Fruit fly (Drosophila melanogaster) whole organism, embryonic: ENCODE results near the gene Irk1.
A peak's percentile ranks its signal among the peaks of the same experiment; 100 is the strongest.

Source experiments
- Abd-B ChIP-seq: fragments of 200-800 bp; sonication (Bioruptor generic); optimal IDR thresholded peaks from 2 replicates; lab custom pipeline; 2018; ENCODE audit warnings: missing biosample characterization, mild to moderate bottlenecking, missing genetic modification characterization, moderate library complexity
- Blimp-1 ChIP-seq: fragments of 200-800 bp; sonication (Bioruptor generic); optimal IDR thresholded peaks from 3 replicates; lab custom pipeline; 2018; ENCODE audit warnings: missing biosample characterization, missing genetic modification characterization, mild to moderate bottlenecking, moderate library complexity, missing genetic modification reagents
- BtbVII ChIP-seq: fragments of 200-800 bp; sonication (Bioruptor generic); optimal IDR thresholded peaks from 3 replicates; lab custom pipeline; 2017; ENCODE audit warnings: missing biosample characterization, mild to moderate bottlenecking, missing genetic modification characterization
- CG12219 ChIP-seq: fragments of 200-800 bp; sonication (Bioruptor generic); optimal IDR thresholded peaks from 3 replicates; lab custom pipeline; 2018; ENCODE audit warnings: missing biosample characterization, mild to moderate bottlenecking, missing genetic modification characterization
- CG13287 ChIP-seq: fragments of 200-800 bp; sonication (Bioruptor generic); IDR thresholded peaks from 2 replicates; pipeline ENCODE4 v1.3.6; 2022; ENCODE audit warnings: missing biosample characterization, missing genetic modification characterization; ENCODE audit not compliant: partially characterized antibody
- CG15514 ChIP-seq: fragments of 200-800 bp; sonication (Bioruptor generic); optimal IDR thresholded peaks from 3 replicates; lab custom pipeline; 2017; ENCODE audit warnings: missing biosample characterization, missing genetic modification characterization, mild to moderate bottlenecking, moderate library complexity, missing genetic modification reagents
- CG1602 ChIP-seq: fragments of 200-800 bp; sonication (Bioruptor generic); optimal IDR thresholded peaks from 3 replicates; lab custom pipeline; 2016; ENCODE audit warnings: missing biosample characterization, missing genetic modification characterization
- CG1603 ChIP-seq: fragments of 200-800 bp; sonication (Bioruptor generic); optimal IDR thresholded peaks from 2 replicates; lab custom pipeline; 2019; ENCODE audit warnings: missing biosample characterization, mild to moderate bottlenecking, missing genetic modification characterization, moderate library complexity
- CG16863 ChIP-seq: fragments of 200-800 bp; sonication (Bioruptor generic); optimal IDR thresholded peaks from 3 replicates; lab custom pipeline; 2016; ENCODE audit warnings: missing biosample characterization, missing genetic modification characterization
- CG17359 ChIP-seq: fragments of 200-800 bp; sonication (Bioruptor generic); optimal IDR thresholded peaks from 3 replicates; lab custom pipeline; 2018; ENCODE audit warnings: missing biosample characterization, mild to moderate bottlenecking, missing genetic modification characterization, moderate library complexity
- CG2116 ChIP-seq: fragments of 200-800 bp; sonication (Bioruptor generic); optimal IDR thresholded peaks from 3 replicates; lab custom pipeline; 2018; ENCODE audit warnings: missing biosample characterization, mild to moderate bottlenecking, missing genetic modification characterization
- CG2202 ChIP-seq: fragments of 200-800 bp; sonication (Bioruptor generic); optimal IDR thresholded peaks from 2 replicates; lab custom pipeline; 2018; ENCODE audit warnings: missing biosample characterization, mild to moderate bottlenecking, missing genetic modification characterization
- CG31441 ChIP-seq: fragments of 200-800 bp; sonication (Bioruptor generic); IDR thresholded peaks from 2 replicates; pipeline ENCODE4 v1.3.6; 2022; ENCODE audit warnings: missing biosample characterization, missing genetic modification characterization
- CG3163 ChIP-seq: fragments of 200-800 bp; sonication (Bioruptor generic); optimal IDR thresholded peaks from 3 replicates; lab custom pipeline; 2016; ENCODE audit warnings: missing biosample characterization, missing genetic modification characterization
- CG32772 ChIP-seq: fragments of 200-800 bp; sonication (Bioruptor generic); IDR thresholded peaks from 2 replicates; pipeline ENCODE4 v1.3.6; 2022; ENCODE audit warnings: missing biosample characterization, missing genetic modification characterization
- CG33557 ChIP-seq: fragments of 200-800 bp; sonication (Bioruptor generic); optimal IDR thresholded peaks from 2 replicates; lab custom pipeline; 2019; ENCODE audit warnings: missing biosample characterization, mild to moderate bottlenecking, missing genetic modification characterization, moderate library complexity
- CG3838 ChIP-seq: fragments of 200-800 bp; sonication (Bioruptor generic); optimal IDR thresholded peaks from 3 replicates; lab custom pipeline; 2016; ENCODE audit warnings: missing biosample characterization, missing genetic modification characterization
- CG3847 ChIP-seq: fragments of 200-800 bp; sonication (Bioruptor generic); IDR thresholded peaks from 2 replicates; pipeline ENCODE4 v1.3.6; 2022; ENCODE audit warnings: missing biosample characterization, missing genetic modification characterization
- CG4360 ChIP-seq: fragments of 200-800 bp; sonication (Bioruptor generic); IDR thresholded peaks from 2 replicates; pipeline ENCODE4 v1.3.6; 2022; ENCODE audit warnings: missing biosample characterization, missing genetic modification characterization
- CG9609 ChIP-seq: fragments of 200-800 bp; sonication (Bioruptor generic); optimal IDR thresholded peaks from 3 replicates; lab custom pipeline; 2016; ENCODE audit warnings: missing biosample characterization, missing genetic modification characterization
- CoRest ChIP-seq: fragments of 200-800 bp; sonication (Bioruptor generic); optimal IDR thresholded peaks from 3 replicates; lab custom pipeline; 2018; ENCODE audit warnings: missing biosample characterization, mild to moderate bottlenecking, missing genetic modification characterization, moderate library complexity
- D19B ChIP-seq: fragments of 200-800 bp; sonication (Bioruptor generic); optimal IDR thresholded peaks from 2 replicates; lab custom pipeline; 2017; ENCODE audit warnings: missing biosample characterization, mild to moderate bottlenecking, missing genetic modification characterization
- Fer1 ChIP-seq: fragments of 200-800 bp; sonication (Bioruptor generic); optimal IDR thresholded peaks from 2 replicates; lab custom pipeline; 2017; ENCODE audit warnings: missing biosample characterization, mild to moderate bottlenecking, missing genetic modification characterization
- HHEX ChIP-seq: fragments of 200-800 bp; sonication (Bioruptor generic); optimal IDR thresholded peaks from 3 replicates; lab custom pipeline; 2017; ENCODE audit warnings: missing biosample characterization, mild to moderate bottlenecking, missing genetic modification characterization, missing genetic modification reagents
- Hand ChIP-seq: fragments of 200-800 bp; sonication (Bioruptor generic); optimal IDR thresholded peaks from 2 replicates; lab custom pipeline; 2017; ENCODE audit warnings: mild to moderate bottlenecking, missing biosample characterization, missing genetic modification reagents, missing genetic modification characterization
- HmgZ ChIP-seq: fragments of 200-800 bp; sonication (Bioruptor generic); optimal IDR thresholded peaks from 2 replicates; lab custom pipeline; 2018; ENCODE audit warnings: missing biosample characterization, mild to moderate bottlenecking, missing genetic modification characterization
- MTF-1 ChIP-seq: fragments of 200-800 bp; sonication (Bioruptor generic); optimal IDR thresholded peaks from 2 replicates; lab custom pipeline; 2018; ENCODE audit warnings: missing biosample characterization, mild to moderate bottlenecking, missing genetic modification characterization, borderline replicate concordance
- Max ChIP-seq: fragments of 200-800 bp; sonication (Bioruptor generic); optimal IDR thresholded peaks from 2 replicates; lab custom pipeline; 2016; ENCODE audit warnings: missing biosample characterization, mild to moderate bottlenecking, missing genetic modification characterization
- Pdp1 ChIP-seq, 2 experiments: fragments of 200-800 bp; sonication (Bioruptor generic); optimal IDR thresholded peaks; 3 replicates each; lab custom pipeline; 2016; ENCODE audit warnings: missing biosample characterization in 2 of 2, missing genetic modification characterization in 2 of 2, mild to moderate bottlenecking in 1 of 2, moderate library complexity in 1 of 2
- Ptx1 ChIP-seq: fragments of 200-800 bp; sonication (Bioruptor generic); IDR thresholded peaks from 2 replicates; pipeline ENCODE4 v1.3.6; 2022; ENCODE audit warnings: missing biosample characterization, missing genetic modification characterization
- Six4 ChIP-seq: fragments of 200-800 bp; sonication (Bioruptor generic); optimal IDR thresholded peaks from 2 replicates; lab custom pipeline; 2016; ENCODE audit warnings: missing biosample characterization, missing genetic modification characterization
- Sox102F ChIP-seq: fragments of 200-800 bp; sonication (Bioruptor generic); optimal IDR thresholded peaks from 2 replicates; lab custom pipeline; 2018; ENCODE audit warnings: missing biosample characterization, mild to moderate bottlenecking, missing genetic modification characterization, moderate library complexity
- Spps ChIP-seq: fragments of 200-800 bp; sonication (Bioruptor generic); optimal IDR thresholded peaks from 2 replicates; lab custom pipeline; 2018; ENCODE audit warnings: missing biosample characterization, mild to moderate bottlenecking, missing genetic modification characterization
- Stat92E ChIP-seq, 3 experiments: fragments of >200 bp in 2 of 3; fragments of 200-800 bp in 1 of 3; sonication (Bioruptor generic) in 1 of 3; optimal IDR thresholded peaks; 2 replicates each; lab custom pipeline; 2017 to 2019; ENCODE audit warnings: missing biosample characterization in 3 of 3, missing genetic modification characterization in 3 of 3, mild to moderate bottlenecking in 1 of 3, moderate library complexity in 1 of 3
- Tbp ChIP-seq: fragments of >200 bp; optimal IDR thresholded peaks from 2 replicates; lab custom pipeline; 2018; ENCODE audit warnings: missing biosample characterization, missing genetic modification characterization
- bab2 ChIP-seq: fragments of 200-800 bp; sonication (Bioruptor generic); optimal IDR thresholded peaks from 2 replicates; lab custom pipeline; 2016; ENCODE audit warnings: missing biosample characterization, missing genetic modification characterization
- chm ChIP-seq: fragments of 200-800 bp; sonication (Bioruptor generic); IDR thresholded peaks from 2 replicates; pipeline ENCODE4 v1.3.6; 2022; ENCODE audit warnings: missing biosample characterization, missing genetic modification characterization
- gcm2 ChIP-seq: fragments of 200-800 bp; sonication (Bioruptor generic); optimal IDR thresholded peaks from 2 replicates; lab custom pipeline; 2016; ENCODE audit warnings: missing biosample characterization, missing genetic modification characterization
- gt ChIP-seq: fragments of 200-800 bp; sonication (Bioruptor generic); IDR thresholded peaks from 2 replicates; pipeline ENCODE4 v1.3.6; 2022; ENCODE audit warnings: missing biosample characterization, missing genetic modification characterization
- insv ChIP-seq, 2 experiments: fragments of 200-800 bp; sonication (Bioruptor generic); optimal IDR thresholded peaks; 3 replicates each; lab custom pipeline; 2016 to 2018; ENCODE audit warnings: missing biosample characterization in 2 of 2, missing genetic modification characterization in 2 of 2
- inv ChIP-seq: fragments of 200-800 bp; sonication (Bioruptor generic); IDR thresholded peaks from 2 replicates; pipeline ENCODE4 v1.3.6; 2022; ENCODE audit warnings: missing biosample characterization, missing genetic modification characterization; ENCODE audit not compliant: partially characterized antibody
- knrl ChIP-seq: fragments of 200-800 bp; sonication (Bioruptor generic); IDR thresholded peaks from 3 replicates; pipeline ENCODE4 v1.3.6; 2022; ENCODE audit warnings: missing biosample characterization, missing genetic modification characterization; ENCODE audit not compliant: partially characterized antibody
- nerfin-1 ChIP-seq: fragments of 200-800 bp; sonication (Bioruptor generic); optimal IDR thresholded peaks from 3 replicates; lab custom pipeline; 2019; ENCODE audit warnings: missing biosample characterization, mild to moderate bottlenecking, missing genetic modification characterization, moderate library complexity
- peb ChIP-seq: fragments of 200-800 bp; sonication (Bioruptor generic); IDR thresholded peaks from 2 replicates; pipeline ENCODE4 v1.3.6; 2022; ENCODE audit warnings: missing biosample characterization, missing genetic modification characterization
- ro ChIP-seq: fragments of 200-800 bp; sonication (Bioruptor generic); IDR thresholded peaks from 2 replicates; pipeline ENCODE4 v1.3.6; 2022; ENCODE audit warnings: missing biosample characterization, missing genetic modification characterization
- tap ChIP-seq: fragments of 200-800 bp; optimal IDR thresholded peaks from 3 replicates; lab custom pipeline; 2019; ENCODE audit warnings: missing biosample characterization, mild to moderate bottlenecking, missing genetic modification characterization, moderate library complexity
- tgo ChIP-seq: fragments of 200-800 bp; sonication (Bioruptor generic); IDR thresholded peaks from 3 replicates; pipeline ENCODE4 v1.3.6; 2022; ENCODE audit warnings: missing biosample characterization, missing genetic modification characterization
- vvl ChIP-seq: fragments of 200-800 bp; sonication (Bioruptor generic); IDR thresholded peaks from 2 replicates; pipeline ENCODE4 v1.3.6; 2022; ENCODE audit warnings: missing biosample characterization, missing genetic modification characterization
- wek ChIP-seq: fragments of 200-800 bp; sonication (Bioruptor generic); optimal IDR thresholded peaks from 3 replicates; lab custom pipeline; 2018; ENCODE audit warnings: missing biosample characterization, mild to moderate bottlenecking, missing genetic modification characterization, moderate library complexity
- zen ChIP-seq: fragments of 200-800 bp; sonication (Bioruptor generic); optimal IDR thresholded peaks from 3 replicates; lab custom pipeline; 2018; ENCODE audit warnings: missing biosample characterization, mild to moderate bottlenecking, missing genetic modification characterization, moderate library complexity

The Irk1 gene

dm6 chr3R:23175376-23175775 lies 7.3 kb downstream of the Irk1 start (continued):
- peak; percentile 91 for TF ChIP-seq CoRest (tag; lab: Kevin White, UChicago)
- TF ChIP-seq Ptx1 (GFP tag; lab: Robert Waterston, UW) = peak; percentile 92
- TF ChIP-seq BtbVII = peak; percentile 76
- TF ChIP-seq HmgZ (tag; lab: Kevin White, UChicago) = peak; percentile 83
- peak; percentile 78 for TF ChIP-seq Fer1 (GFP tag; lab: Kevin White, UChicago)
- TF ChIP-seq CG12219 (GFP tag; lab: Kevin White, UChicago) = peak; percentile 92
- TF ChIP-seq CG9609 (GFP tag; lab: Kevin White, UChicago) = peak; percentile 86
- TF ChIP-seq CG33557 (GFP tag; lab: Kevin White, UChicago) = peak; percentile 76
- TF ChIP-seq CG31441 (GFP tag; lab: Robert Waterston, UW) = peak; percentile 90
- TF ChIP-seq CG32772 (GFP tag; lab: Robert Waterston, UW) = peak; percentile 86
- peak; percentile 58; the same call in 1 of the 2 replicates for TF ChIP-seq gt (GFP tag; lab: Robert Waterston, UW)
- TF ChIP-seq HHEX = peak; percentile 75
- peak; percentile 93 for TF ChIP-seq Spps (tag; lab: Kevin White, UChicago)
- TF ChIP-seq knrl (GFP tag; lab: Robert Waterston, UW) = no peak
- TF ChIP-seq wek (GFP tag; lab: Kevin White, UChicago) = peak; percentile 80
- TF ChIP-seq ro = peak; percentile 80
- TF ChIP-seq Stat92E (GFP tag; optimal IDR thresholded peaks at IDR 0.05; lab: Kevin White, UChicago) = peak in 1 of 3 experiments; percentile 64
- TF ChIP-seq Pdp1 (GFP tag; optimal IDR thresholded peaks at IDR 0.05; lab: Kevin White, UChicago) = peak; percentile 79 to 90
- TF ChIP-seq zen (tag; lab: Kevin White, UChicago) = peak; percentile 81
- TF ChIP-seq CG2202 = peak; percentile 84
- TF ChIP-seq MTF-1 (GFP tag; lab: Kevin White, UChicago) = peak; percentile 79
- TF ChIP-seq CG1603 (tag; lab: Kevin White, UChicago) = peak; percentile 97
- peak; percentile 54 for TF ChIP-seq CG3847 (GFP tag; lab: Robert Waterston, UW)
- peak; percentile 95 for TF ChIP-seq tap (tag; lab: Kevin White, UChicago)
- TF ChIP-seq CG16863 (GFP tag; lab: Kevin White, UChicago) = peak; percentile 88
- peak; percentile 65 for TF ChIP-seq D19B (GFP tag; lab: Kevin White, UChicago)
- TF ChIP-seq insv (GFP tag; optimal IDR thresholded peaks at IDR 0.05; lab: Kevin White, UChicago) = no peak
- peak; percentile 88 for TF ChIP-seq Abd-B (GFP tag; lab: Kevin White, UChicago)
- no peak for TF ChIP-seq CG13287 (GFP tag; lab: Robert Waterston, UW)
- TF ChIP-seq Tbp (GFP tag; lab: Kevin White, UChicago) = no peak
- TF ChIP-seq Max = peak; percentile 86
- peak; percentile 98 for TF ChIP-seq vvl (GFP tag; lab: Robert Waterston, UW)
- peak; percentile 67 for TF ChIP-seq CG3163 (GFP tag; lab: Kevin White, UChicago)
- TF ChIP-seq chm (GFP tag; lab: Robert Waterston, UW) = peak; percentile 85
- TF ChIP-seq gcm2 = peak; percentile 70
- TF ChIP-seq CG17359 (tag; lab: Kevin White, UChicago) = peak; percentile 95
- TF ChIP-seq bab2 (GFP tag; lab: Kevin White, UChicago) = peak; percentile 89
- peak; percentile 61 for TF ChIP-seq CG15514 (GFP tag; lab: Kevin White, UChicago)
- TF ChIP-seq Six4 (GFP tag; lab: Kevin White, UChicago) = peak; percentile 92
- peak; percentile 56 for TF ChIP-seq CG2116 (GFP tag; lab: Kevin White, UChicago)
- TF ChIP-seq CG1602 = peak; percentile 86
- TF ChIP-seq Sox102F (GFP tag; lab: Kevin White, UChicago) = peak; percentile 97
- peak; percentile 41 for TF ChIP-seq CG3838 (GFP tag; lab: Kevin White, UChicago)
- TF ChIP-seq CG4360 (GFP tag; lab: Robert Waterston, UW) = peak; percentile 57
- TF ChIP-seq peb = peak; percentile 81
- peak; percentile 93 for TF ChIP-seq tgo (GFP tag; lab: Robert Waterston, UW)
- TF ChIP-seq Blimp-1 (GFP tag; lab: Kevin White, UChicago) = peak; percentile 93
- TF ChIP-seq nerfin-1 (tag; lab: Kevin White, UChicago) = peak; percentile 79
- TF ChIP-seq inv = no peak
- TF ChIP-seq Hand (GFP tag; lab: Kevin White, UChicago) = peak; percentile 30
